Fruit fly (Drosophila melanogaster): ENCODE data around the gene Rh3.
"Not testable (repeated sequence)": the region's sequence is repeated elsewhere in the genome, so short reads cannot be mapped to it uniquely, and the experiment has no call there.

- TF ChIP-seq pan (optimal IDR thresholded peaks at IDR 0.05); fru (GFP tag; optimal IDR thresholded peaks at IDR 0.05); lola (GFP tag; optimal IDR thresholded peaks at IDR 0.05); rgr (GFP tag; optimal IDR thresholded peaks at IDR 0.05); brk (GFP tag; optimal IDR thresholded peaks at IDR 0.05); dmrt93B (GFP tag; optimal IDR thresholded peaks at IDR 0.05): not testable (repeated sequence)
Observed at dm6 chr3R:20114538-20114937, 32.3 kb upstream of the Rh3 start, which contains the start of gene CG10887.
